Worm (Caenorhabditis elegans): Measurements from ENCODE around the gene acs-4.

acs-4 gene

DNA sequence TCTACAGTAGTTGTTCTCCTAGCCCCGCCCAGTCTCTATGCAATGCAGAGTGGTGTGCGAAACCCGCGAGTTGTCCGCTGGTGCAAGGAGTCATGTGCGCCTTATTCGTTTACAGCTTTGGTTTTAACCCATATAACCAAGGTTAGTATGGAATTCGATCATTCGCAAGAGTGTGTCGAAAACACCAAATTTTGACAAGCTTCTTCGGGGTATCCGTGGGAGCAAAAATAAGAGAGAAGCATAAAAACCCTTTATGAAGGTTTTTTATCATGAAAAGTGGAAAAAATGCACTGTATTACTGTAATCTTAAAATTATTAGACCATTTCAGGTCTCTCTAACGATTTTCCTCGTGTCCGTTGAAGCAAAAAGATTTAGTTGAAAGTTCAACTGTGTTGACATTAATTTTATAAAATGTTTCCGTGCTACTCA, 25.5 kb upstream of the acs-4 start:
- TF ChIP-seq cog-1 (tag; optimal IDR thresholded peaks at IDR 0.05) (no peak), tab-1 (GFP tag; IDR thresholded peaks at IDR 0.05) (no peak), ztf-23 (GFP tag; IDR thresholded peaks at IDR 0.05) (no peak), klf-2 (GFP tag; conservative IDR thresholded peaks at IDR 0.05) (no peak), ztf-29 (GFP tag; IDR thresholded peaks at IDR 0.05) (no peak), med-1 (GFP tag; optimal IDR thresholded peaks at IDR 0.05; ENCODE audit: insufficient read depth) (no peak), flt-1 (GFP tag; IDR thresholded peaks at IDR 0.05) (no peak), T22C8.4 (GFP tag; IDR thresholded peaks at IDR 0.05) (no peak), ref-1 (GFP tag; conservative IDR thresholded peaks at IDR 0.05) (no peak)

DNA sequence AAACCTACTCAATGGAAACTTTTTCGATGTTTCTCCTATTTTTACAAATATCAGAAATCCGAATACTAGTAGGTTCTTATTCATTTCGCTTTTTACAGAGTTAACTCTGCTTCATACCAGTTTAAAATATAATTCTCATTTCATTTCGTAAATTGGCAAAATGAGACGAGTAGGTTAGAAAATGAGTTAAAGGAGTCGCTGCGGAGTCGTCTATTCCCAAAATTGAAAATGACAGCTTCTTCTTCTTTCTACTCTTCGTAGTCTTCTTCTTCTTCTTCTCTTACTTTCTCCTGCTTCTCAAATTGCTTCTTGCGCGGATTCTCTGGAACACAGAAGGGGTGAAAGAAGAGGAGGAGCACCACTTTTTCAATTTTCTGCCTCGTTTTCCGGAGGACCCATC, 22.9 kb upstream of the acs-4 start, which contains the start of gene glr-2:
Gene glr-2, minus strand, starts transcription at position 211 of the 400 bp plus-strand sequence.
- TF ChIP-seq med-1 (GFP tag; optimal IDR thresholded peaks at IDR 0.05; ENCODE audit: insufficient read depth) = no peak
- TF ChIP-seq flt-1 (GFP tag; IDR thresholded peaks at IDR 0.05) = no peak
- no peak for TF ChIP-seq ref-1 (GFP tag; conservative IDR thresholded peaks at IDR 0.05)
- 0 out of 2 replicates have a peak, but pooled peaks have one; percentile 48 for TF ChIP-seq ztf-23 (GFP tag; IDR thresholded peaks at IDR 0.05)

DNA sequence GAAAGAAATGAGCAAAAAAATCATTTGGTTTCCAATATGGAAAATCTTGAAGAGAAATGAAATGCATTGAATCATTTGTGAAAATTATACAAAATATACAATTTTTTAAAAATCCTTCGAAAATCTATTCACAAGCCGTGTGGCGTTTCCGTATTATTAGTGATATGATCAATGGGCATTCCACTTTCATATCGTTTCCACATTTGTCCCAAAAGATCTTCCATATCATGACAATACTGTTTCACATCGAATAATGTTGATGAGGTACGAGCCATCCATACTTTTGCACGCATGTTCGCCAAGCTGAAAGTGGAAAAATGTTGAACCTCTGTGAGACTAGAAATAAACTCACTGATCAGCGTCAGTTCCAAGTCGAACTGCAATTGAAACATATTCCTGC, 21.3 kb upstream of the acs-4 start:
- TF ChIP-seq cog-1 (tag; optimal IDR thresholded peaks at IDR 0.05) (no peak), ztf-29 (GFP tag; IDR thresholded peaks at IDR 0.05) (no peak)

DNA sequence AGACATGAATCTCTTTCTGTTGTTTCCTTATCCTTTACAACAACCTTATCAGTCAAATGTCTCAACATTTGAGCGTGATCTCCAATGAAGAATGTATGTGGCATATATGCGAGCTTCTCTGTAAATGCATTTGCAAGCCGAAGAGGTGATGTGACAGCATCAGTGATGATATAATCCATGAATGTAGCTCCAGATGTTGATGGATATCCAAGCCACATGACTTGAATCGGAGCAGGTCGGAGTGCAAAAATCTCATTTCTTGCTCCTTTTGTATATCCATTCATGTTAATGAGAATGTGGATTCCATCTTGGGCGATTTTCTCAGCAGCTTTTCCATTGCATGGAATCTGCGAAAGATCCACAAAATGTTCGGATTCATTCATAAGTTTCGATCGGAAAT, 19.4 kb upstream of the acs-4 start:
- no peak for TF ChIP-seq med-1 (GFP tag; optimal IDR thresholded peaks at IDR 0.05; ENCODE audit: insufficient read depth)

DNA sequence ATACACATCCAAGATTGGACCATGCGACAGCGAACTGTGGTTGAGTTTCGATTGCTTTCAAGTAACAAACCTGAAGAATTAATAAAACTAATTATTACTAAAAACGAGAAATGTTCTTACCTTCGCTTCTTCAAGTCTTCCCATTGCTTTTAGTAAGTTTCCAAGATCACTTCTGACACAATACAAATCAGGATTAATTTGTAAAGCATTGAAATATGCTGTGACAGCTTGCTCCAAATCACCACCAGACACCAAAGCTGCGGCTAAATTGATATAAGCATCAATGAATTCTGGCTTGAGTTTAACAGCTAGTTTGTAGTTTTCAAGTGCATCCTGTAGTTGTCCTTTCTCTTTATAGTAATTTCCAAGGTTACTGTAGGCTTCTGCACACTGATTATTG, 17.5 kb upstream of the acs-4 start:
- no peak for TF ChIP-seq klf-2 (GFP tag; conservative IDR thresholded peaks at IDR 0.05)
- no peak for TF ChIP-seq T22C8.4 (GFP tag; IDR thresholded peaks at IDR 0.05)
- TF ChIP-seq cog-1 (tag; optimal IDR thresholded peaks at IDR 0.05) = no peak
- no peak for TF ChIP-seq ztf-29 (GFP tag; IDR thresholded peaks at IDR 0.05)
- no peak for TF ChIP-seq flt-1 (GFP tag; IDR thresholded peaks at IDR 0.05)

DNA sequence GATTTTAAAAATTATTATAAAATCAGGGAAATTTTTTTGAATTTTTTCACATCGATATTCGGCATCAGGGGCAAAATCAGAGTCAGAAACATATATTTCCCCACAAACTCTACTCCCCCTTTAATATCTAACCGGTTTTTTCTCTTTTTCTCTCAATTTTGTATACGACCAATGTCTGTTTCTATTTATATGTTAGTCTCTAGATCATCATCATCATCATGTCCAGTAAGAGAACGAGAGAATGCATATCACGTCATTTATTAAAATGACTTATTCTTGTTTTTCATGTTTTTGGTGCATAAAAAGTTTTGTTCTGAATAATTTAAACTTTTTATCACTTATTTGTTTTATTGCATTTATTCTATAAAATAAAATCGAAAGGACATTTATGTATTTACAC, 15.1 kb upstream of the acs-4 start:
- TF ChIP-seq ztf-29 (GFP tag; IDR thresholded peaks at IDR 0.05) = no peak
- TF ChIP-seq ztf-23 (GFP tag; IDR thresholded peaks at IDR 0.05) = no peak
- TF ChIP-seq cog-1 (tag; optimal IDR thresholded peaks at IDR 0.05) = no peak
- no peak for TF ChIP-seq T22C8.4 (GFP tag; IDR thresholded peaks at IDR 0.05)
- no peak for TF ChIP-seq klf-2 (GFP tag; conservative IDR thresholded peaks at IDR 0.05)
- TF ChIP-seq ref-1 (GFP tag; conservative IDR thresholded peaks at IDR 0.05) = no peak
- no peak for TF ChIP-seq tab-1 (GFP tag; IDR thresholded peaks at IDR 0.05)
- no peak for TF ChIP-seq flt-1 (GFP tag; IDR thresholded peaks at IDR 0.05)
- no peak for TF ChIP-seq med-1 (GFP tag; optimal IDR thresholded peaks at IDR 0.05; ENCODE audit: insufficient read depth)

DNA sequence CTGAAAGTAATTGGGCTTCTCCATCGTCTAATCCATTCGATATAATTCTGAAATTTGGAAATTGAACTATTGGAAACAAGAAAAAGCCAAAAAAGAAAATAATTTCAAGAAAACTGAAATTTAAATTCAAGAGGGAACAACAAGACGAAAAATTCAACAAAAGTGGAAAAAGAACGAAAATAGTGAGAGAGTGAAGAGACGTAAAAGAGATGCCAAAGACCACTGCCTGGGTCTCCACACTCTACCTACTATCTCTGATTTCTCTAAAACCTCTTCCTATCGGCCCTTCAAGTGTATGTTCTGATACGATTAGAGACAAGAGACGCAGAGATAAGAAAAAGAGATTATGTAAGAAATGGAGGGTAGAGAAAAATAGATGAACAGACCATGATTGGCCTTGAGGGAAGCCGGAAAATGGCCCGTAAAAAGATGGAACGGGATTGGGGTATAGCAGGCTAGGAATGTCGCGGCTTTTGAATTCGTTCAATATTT, 13.8 kb upstream of the acs-4 start, which contains the start of gene ogt-1:
Gene ogt-1, minus strand, starts transcription at position 51 of the 492 bp plus-strand sequence.
- no peak for TF ChIP-seq flt-1 (GFP tag; IDR thresholded peaks at IDR 0.05)
- TF ChIP-seq cog-1 (tag; optimal IDR thresholded peaks at IDR 0.05) = peak; percentile 47
- peak; percentile 69; the same call in 1 of the 2 replicates for TF ChIP-seq ztf-29 (GFP tag; IDR thresholded peaks at IDR 0.05)
- TF ChIP-seq ztf-23 (GFP tag; IDR thresholded peaks at IDR 0.05) = peak; percentile 57; the same call in 1 of the 2 replicates

DNA sequence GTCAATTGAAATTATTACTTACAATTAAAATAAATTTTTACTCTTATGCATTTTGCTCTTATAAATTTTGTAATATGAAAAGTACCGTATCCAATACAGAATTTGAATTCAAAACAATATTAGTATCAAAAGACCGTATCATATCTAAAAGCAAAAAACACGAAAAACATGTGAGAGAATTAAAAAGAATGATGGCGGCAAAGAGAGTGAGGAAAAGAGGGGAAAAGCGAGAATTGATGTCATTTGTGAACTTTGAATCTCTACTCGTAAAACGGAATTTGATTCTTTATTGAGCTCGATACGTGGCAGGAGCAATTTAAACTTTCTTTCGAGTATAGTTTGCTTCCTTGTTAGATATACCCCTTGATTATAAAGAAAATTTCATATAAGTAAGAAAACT, 13.1 kb upstream of the acs-4 start:
- no peak for TF ChIP-seq ztf-29 (GFP tag; IDR thresholded peaks at IDR 0.05)
- no peak for TF ChIP-seq ref-1 (GFP tag; conservative IDR thresholded peaks at IDR 0.05)
- no peak for TF ChIP-seq tab-1 (GFP tag; IDR thresholded peaks at IDR 0.05)
- no peak for TF ChIP-seq ztf-23 (GFP tag; IDR thresholded peaks at IDR 0.05)
- no peak for TF ChIP-seq flt-1 (GFP tag; IDR thresholded peaks at IDR 0.05)
- no peak for TF ChIP-seq cog-1 (tag; optimal IDR thresholded peaks at IDR 0.05)
- TF ChIP-seq klf-2 (GFP tag; conservative IDR thresholded peaks at IDR 0.05) = no peak
- TF ChIP-seq med-1 (GFP tag; optimal IDR thresholded peaks at IDR 0.05; ENCODE audit: insufficient read depth) = no peak
- TF ChIP-seq T22C8.4 (GFP tag; IDR thresholded peaks at IDR 0.05) = no peak

DNA sequence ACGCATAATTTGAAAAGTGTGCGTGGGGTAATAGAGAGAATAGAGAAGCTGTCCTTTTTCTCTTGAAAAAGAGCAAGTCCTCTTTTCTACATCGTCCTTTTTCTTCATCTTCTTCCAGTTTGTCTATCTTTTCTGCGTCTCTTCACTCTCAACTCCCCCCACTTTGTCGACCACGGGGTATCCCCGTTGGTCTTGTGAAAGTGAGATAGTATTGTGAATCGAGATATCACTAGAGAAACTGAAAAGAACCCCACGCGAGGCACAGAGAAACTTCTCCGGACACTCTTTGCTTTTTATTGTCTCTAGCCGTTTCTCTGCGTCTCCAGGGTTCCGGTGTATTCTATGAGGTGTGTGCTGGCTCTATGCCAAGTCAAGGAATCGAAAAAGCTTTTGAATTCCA, 12.0 kb upstream of the acs-4 start:
- TF ChIP-seq T22C8.4 (GFP tag; IDR thresholded peaks at IDR 0.05) = no peak
- no peak for TF ChIP-seq klf-2 (GFP tag; conservative IDR thresholded peaks at IDR 0.05)
- TF ChIP-seq cog-1 (tag; optimal IDR thresholded peaks at IDR 0.05) = peak; percentile 82
- TF ChIP-seq ref-1 (GFP tag; conservative IDR thresholded peaks at IDR 0.05) = no peak
- peak; percentile 69; the same call in 1 of the 2 replicates for TF ChIP-seq ztf-23 (GFP tag; IDR thresholded peaks at IDR 0.05)
- no peak for TF ChIP-seq tab-1 (GFP tag; IDR thresholded peaks at IDR 0.05)
- no peak for TF ChIP-seq ztf-29 (GFP tag; IDR thresholded peaks at IDR 0.05)
- TF ChIP-seq flt-1 (GFP tag; IDR thresholded peaks at IDR 0.05) = peak; percentile 73; the same call in 1 of the 2 replicates
- no peak for TF ChIP-seq med-1 (GFP tag; optimal IDR thresholded peaks at IDR 0.05; ENCODE audit: insufficient read depth)

DNA sequence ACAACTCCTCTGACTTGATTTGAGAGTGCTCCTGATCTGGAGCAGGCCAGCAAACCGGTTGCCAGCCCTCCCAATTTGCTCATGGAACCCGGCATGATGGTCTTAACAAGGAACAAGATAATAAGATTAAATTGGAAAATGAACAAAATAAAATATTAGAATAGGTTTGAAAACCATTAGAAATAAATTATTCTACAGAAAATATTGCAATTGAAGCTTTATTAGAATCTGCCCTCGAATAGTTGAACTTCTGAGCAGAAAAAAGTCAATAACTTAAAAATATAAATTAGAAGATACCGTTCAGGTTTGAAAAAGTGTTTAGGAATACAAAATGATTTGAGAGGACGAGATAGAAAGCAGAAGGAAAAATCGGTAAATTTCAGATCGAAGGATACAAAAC, 8.9 kb upstream of the acs-4 start, which contains the start of gene nuo-4:
Gene nuo-4, minus strand, starts transcription at position 101 of the 400 bp plus-strand sequence.
- TF ChIP-seq tab-1 (GFP tag; IDR thresholded peaks at IDR 0.05) = no peak
- no peak for TF ChIP-seq ztf-29 (GFP tag; IDR thresholded peaks at IDR 0.05)
- TF ChIP-seq flt-1 (GFP tag; IDR thresholded peaks at IDR 0.05) = 0 out of 2 replicates have a peak, but pooled peaks have one; percentile 38
- TF ChIP-seq ztf-23 (GFP tag; IDR thresholded peaks at IDR 0.05) = no peak
- TF ChIP-seq med-1 (GFP tag; optimal IDR thresholded peaks at IDR 0.05; ENCODE audit: insufficient read depth) = no peak
- TF ChIP-seq klf-2 (GFP tag; conservative IDR thresholded peaks at IDR 0.05) = no peak
- TF ChIP-seq ref-1 (GFP tag; conservative IDR thresholded peaks at IDR 0.05) = no peak
- TF ChIP-seq T22C8.4 (GFP tag; IDR thresholded peaks at IDR 0.05) = no peak

DNA sequence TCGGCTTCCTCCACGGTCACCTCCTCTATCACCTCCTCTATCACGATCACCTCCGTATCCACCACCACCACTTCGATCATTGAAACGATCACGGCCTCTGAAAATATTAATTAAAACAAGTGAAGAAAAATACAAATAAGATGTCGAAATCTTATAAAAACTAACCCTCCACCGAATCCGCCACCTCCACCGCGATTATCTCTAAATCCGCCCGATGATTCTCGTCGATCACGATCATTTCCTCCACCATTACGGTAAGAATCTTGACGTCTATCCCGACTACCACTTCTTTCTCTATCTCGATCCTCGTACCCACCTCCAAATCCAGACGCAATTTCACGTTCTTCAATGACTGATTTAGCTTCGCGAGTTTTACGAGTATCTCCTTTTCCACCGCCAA, 8.4 kb upstream of the acs-4 start:
- TF ChIP-seq ref-1 (GFP tag; conservative IDR thresholded peaks at IDR 0.05) (no peak), cog-1 (tag; optimal IDR thresholded peaks at IDR 0.05) (no peak), T22C8.4 (GFP tag; IDR thresholded peaks at IDR 0.05) (no peak), ztf-29 (GFP tag; IDR thresholded peaks at IDR 0.05) (no peak), med-1 (GFP tag; optimal IDR thresholded peaks at IDR 0.05; ENCODE audit: insufficient read depth) (no peak), tab-1 (GFP tag; IDR thresholded peaks at IDR 0.05) (no peak), klf-2 (GFP tag; conservative IDR thresholded peaks at IDR 0.05) (no peak), ztf-23 (GFP tag; IDR thresholded peaks at IDR 0.05) (no peak), flt-1 (GFP tag; IDR thresholded peaks at IDR 0.05) (no peak)
